Fruit fly (Drosophila melanogaster) whole organism, embryonic: ENCODE measurements around the gene CG1943.
A peak's percentile ranks its signal among the peaks of the same experiment; 100 is the strongest.

Experiments
- Abd-B ChIP-seq: fragments of 200-800 bp; sonication (Bioruptor generic); optimal IDR thresholded peaks from 2 replicates; lab custom pipeline; 2018; ENCODE audit warnings: missing biosample characterization, mild to moderate bottlenecking, missing genetic modification characterization, moderate library complexity
- BEAF-32 ChIP-seq: fragments of 200-800 bp; sonication (Bioruptor generic); optimal IDR thresholded peaks from 3 replicates; lab custom pipeline; 2017; ENCODE audit warnings: missing biosample characterization, missing genetic modification characterization, mild to moderate bottlenecking, moderate library complexity, missing genetic modification reagents
- CG10543 ChIP-seq: fragments of 200-800 bp; sonication (Bioruptor generic); optimal IDR thresholded peaks from 3 replicates; lab custom pipeline; 2017; ENCODE audit warnings: missing biosample characterization, mild to moderate bottlenecking, missing genetic modification characterization, moderate library complexity
- CG11247 ChIP-seq: fragments of 200-800 bp; sonication (Bioruptor generic); IDR thresholded peaks from 2 replicates; pipeline ENCODE4 v1.3.6; 2022; ENCODE audit warnings: missing biosample characterization, missing genetic modification characterization
- CG12659 ChIP-seq: fragments of 200-800 bp; sonication (Bioruptor generic); optimal IDR thresholded peaks from 3 replicates; lab custom pipeline; 2017; ENCODE audit warnings: mild to moderate bottlenecking, missing biosample characterization, missing genetic modification reagents, missing genetic modification characterization
- CG13287 ChIP-seq: fragments of 200-800 bp; sonication (Bioruptor generic); IDR thresholded peaks from 2 replicates; pipeline ENCODE4 v1.3.6; 2022; ENCODE audit warnings: missing biosample characterization, missing genetic modification characterization; ENCODE audit not compliant: partially characterized antibody
- CG13624 ChIP-seq: fragments of 200-800 bp; sonication (Bioruptor generic); optimal IDR thresholded peaks from 2 replicates; lab custom pipeline; 2016; ENCODE audit warnings: missing biosample characterization, missing genetic modification characterization
- CG13894 ChIP-seq: fragments of 200-800 bp; sonication (Bioruptor generic); optimal IDR thresholded peaks from 3 replicates; lab custom pipeline; 2018; ENCODE audit warnings: missing biosample characterization, mild to moderate bottlenecking, missing genetic modification characterization, moderate library complexity
- CG14441 ChIP-seq: fragments of 200-800 bp; sonication (Bioruptor generic); IDR thresholded peaks from 2 replicates; pipeline ENCODE4 v1.3.6; 2022; ENCODE audit warnings: missing biosample characterization, missing genetic modification characterization
- CG15514 ChIP-seq: fragments of 200-800 bp; sonication (Bioruptor generic); optimal IDR thresholded peaks from 3 replicates; lab custom pipeline; 2017; ENCODE audit warnings: missing biosample characterization, missing genetic modification characterization, mild to moderate bottlenecking, moderate library complexity, missing genetic modification reagents
- CG17829 ChIP-seq: fragments of 200-800 bp; optimal IDR thresholded peaks from 2 replicates; lab custom pipeline; 2019; ENCODE audit warnings: missing biosample characterization, mild to moderate bottlenecking, missing genetic modification characterization, moderate library complexity
- CG18476 ChIP-seq: fragments of 200-800 bp; sonication (Bioruptor generic); optimal IDR thresholded peaks from 2 replicates; lab custom pipeline; 2016; ENCODE audit warnings: missing biosample characterization, mild to moderate bottlenecking, missing genetic modification characterization
- CG2120 ChIP-seq: fragments of 200-800 bp; sonication (Bioruptor generic); optimal IDR thresholded peaks from 3 replicates; lab custom pipeline; 2016; ENCODE audit warnings: missing biosample characterization, missing genetic modification characterization
- CG30020 ChIP-seq: fragments of 200-800 bp; optimal IDR thresholded peaks from 2 replicates; lab custom pipeline; 2019; ENCODE audit warnings: missing biosample characterization, mild to moderate bottlenecking, missing genetic modification characterization, moderate library complexity
- CG31365 ChIP-seq: fragments of 200-800 bp; sonication (Bioruptor generic); optimal IDR thresholded peaks from 2 replicates; lab custom pipeline; 2018; ENCODE audit warnings: missing biosample characterization, mild to moderate bottlenecking, missing genetic modification characterization
- CG32767 ChIP-seq: fragments of 200-800 bp; sonication (Bioruptor generic); IDR thresholded peaks from 2 replicates; pipeline ENCODE4 v1.3.6; 2022; ENCODE audit warnings: missing biosample characterization, missing genetic modification characterization
- CG4360 ChIP-seq: fragments of 200-800 bp; sonication (Bioruptor generic); IDR thresholded peaks from 2 replicates; pipeline ENCODE4 v1.3.6; 2022; ENCODE audit warnings: missing biosample characterization, missing genetic modification characterization
- CG4617 ChIP-seq: fragments of 200-800 bp; sonication (Bioruptor generic); optimal IDR thresholded peaks from 3 replicates; lab custom pipeline; 2016; ENCODE audit warnings: missing biosample characterization, missing genetic modification characterization, borderline replicate concordance
- CG4854 ChIP-seq: fragments of 200-800 bp; sonication (Bioruptor generic); optimal IDR thresholded peaks from 2 replicates; lab custom pipeline; 2016; ENCODE audit warnings: missing biosample characterization, missing genetic modification characterization, inconsistent platforms
- CG6854 ChIP-seq: fragments of 200-800 bp; sonication (Bioruptor generic); optimal IDR thresholded peaks from 3 replicates; lab custom pipeline; 2017; ENCODE audit warnings: missing biosample characterization, mild to moderate bottlenecking, missing genetic modification characterization
- CG8290 ChIP-seq, 3 experiments: fragments of 200-800 bp; sonication (Bioruptor generic); optimal IDR thresholded peaks; 2 replicates each; lab custom pipeline; 2016 to 2019; ENCODE audit warnings: missing biosample characterization in 3 of 3, missing genetic modification characterization in 3 of 3, mild to moderate bottlenecking in 2 of 3, moderate library complexity in 1 of 3
- CG9932 ChIP-seq: fragments of 200-800 bp; sonication (Bioruptor generic); IDR thresholded peaks from 2 replicates; pipeline ENCODE4 v1.3.6; 2022; ENCODE audit warnings: missing biosample characterization, missing genetic modification characterization
- Ets65A ChIP-seq: fragments of 200-800 bp; sonication (Bioruptor generic); peaks from one replicate; lab custom pipeline; 2016; ENCODE audit warnings: missing biosample characterization, missing genetic modification characterization
- MBD-R2 ChIP-seq: fragments of 200-800 bp; sonication (Bioruptor generic); IDR thresholded peaks from 2 replicates; pipeline ENCODE4 v1.3.6; 2022; ENCODE audit warnings: missing biosample characterization, missing genetic modification characterization
- Med ChIP-seq: fragments of 200-800 bp; sonication (Bioruptor generic); peaks from one replicate; lab custom pipeline; 2016; ENCODE audit warnings: missing biosample characterization, missing genetic modification characterization, mild to moderate bottlenecking, inconsistent platforms, moderate library complexity
- Oaz ChIP-seq: fragments of 200-800 bp; sonication (Bioruptor generic); IDR thresholded peaks from 2 replicates; pipeline ENCODE4 v1.3.6; 2022; ENCODE audit warnings: missing biosample characterization, missing genetic modification characterization
- Optix ChIP-seq: fragments of 200-800 bp; sonication (Bioruptor generic); IDR thresholded peaks from 3 replicates; pipeline ENCODE4 v1.3.6; 2022; ENCODE audit warnings: missing biosample characterization, missing genetic modification characterization
- Vsx1 ChIP-seq: fragments of 200-800 bp; sonication (Bioruptor generic); optimal IDR thresholded peaks from 2 replicates; lab custom pipeline; 2017; ENCODE audit warnings: missing biosample characterization, mild to moderate bottlenecking, missing genetic modification characterization, missing genetic modification reagents
- Xbp1 ChIP-seq: fragments of 200-800 bp; sonication (Bioruptor generic); optimal IDR thresholded peaks from 3 replicates; lab custom pipeline; 2016; ENCODE audit warnings: missing biosample characterization, mild to moderate bottlenecking, missing genetic modification characterization
- chm ChIP-seq: fragments of 200-800 bp; sonication (Bioruptor generic); IDR thresholded peaks from 2 replicates; pipeline ENCODE4 v1.3.6; 2022; ENCODE audit warnings: missing biosample characterization, missing genetic modification characterization
- ci ChIP-seq: fragments of 200-800 bp; sonication (Bioruptor generic); IDR thresholded peaks from 3 replicates; pipeline ENCODE4 v1.3.6; 2022; ENCODE audit warnings: missing biosample characterization, missing genetic modification characterization
- dm ChIP-seq: fragments of 200-800 bp; sonication (Bioruptor generic); optimal IDR thresholded peaks from 3 replicates; lab custom pipeline; 2016; ENCODE audit warnings: missing biosample characterization, missing genetic modification characterization
- dysf ChIP-seq: fragments of 200-800 bp; sonication (Bioruptor generic); IDR thresholded peaks from 3 replicates; pipeline ENCODE4 v1.3.6; 2022; ENCODE audit warnings: missing biosample characterization, missing genetic modification characterization
- eve ChIP-seq, 2 experiments: fragments of >200 bp; optimal IDR thresholded peaks; 2 replicates each; lab custom pipeline; 2017; ENCODE audit warnings: missing biosample characterization in 2 of 2, missing genetic modification characterization in 2 of 2
- gcm ChIP-seq: fragments of 200-800 bp; sonication (Bioruptor generic); optimal IDR thresholded peaks from 2 replicates; lab custom pipeline; 2019; ENCODE audit warnings: missing biosample characterization, mild to moderate bottlenecking, missing genetic modification characterization, moderate library complexity
- gfzf ChIP-seq: fragments of 200-800 bp; sonication (Bioruptor generic); optimal IDR thresholded peaks from 2 replicates; lab custom pipeline; 2016; ENCODE audit warnings: missing biosample characterization, mild to moderate bottlenecking, missing genetic modification characterization, moderate library complexity
- grau ChIP-seq: fragments of 200-800 bp; optimal IDR thresholded peaks from 3 replicates; lab custom pipeline; 2019; ENCODE audit warnings: missing biosample characterization, mild to moderate bottlenecking, missing genetic modification characterization, moderate library complexity
- maf-S ChIP-seq: fragments of 200-800 bp; sonication (Bioruptor generic); optimal IDR thresholded peaks from 2 replicates; lab custom pipeline; 2016; ENCODE audit warnings: missing biosample characterization, missing genetic modification characterization
- odd ChIP-seq: fragments of 200-800 bp; sonication (Bioruptor generic); optimal IDR thresholded peaks from 2 replicates; lab custom pipeline; 2017; ENCODE audit warnings: missing biosample characterization, mild to moderate bottlenecking, missing genetic modification characterization
- onecut ChIP-seq: fragments of 200-800 bp; sonication (Bioruptor generic); IDR thresholded peaks from 2 replicates; pipeline ENCODE4 v1.3.6; 2022; ENCODE audit warnings: missing biosample characterization, missing genetic modification characterization
- pros ChIP-seq: fragments of 200-800 bp; sonication (Bioruptor generic); optimal IDR thresholded peaks from 3 replicates; lab custom pipeline; 2019; ENCODE audit warnings: missing biosample characterization, mild to moderate bottlenecking, missing genetic modification characterization, moderate library complexity
- rib ChIP-seq: fragments of 200-800 bp; sonication (Bioruptor generic); IDR thresholded peaks from 2 replicates; pipeline ENCODE4 v1.3.6; 2022; ENCODE audit warnings: missing biosample characterization, missing genetic modification characterization
- sd ChIP-seq: fragments of 200-800 bp; sonication (Bioruptor generic); optimal IDR thresholded peaks from 3 replicates; lab custom pipeline; 2018; ENCODE audit warnings: missing biosample characterization, mild to moderate bottlenecking, missing genetic modification characterization, moderate library complexity
- tll ChIP-seq, 2 experiments: fragments of 200-800 bp in 1 of 2; fragments of >200 bp in 1 of 2; sonication (Bioruptor generic) in 1 of 2; optimal IDR thresholded peaks; 2 replicates each; lab custom pipeline; 2017 to 2019; ENCODE audit warnings: missing biosample characterization in 2 of 2, missing genetic modification characterization in 2 of 2, mild to moderate bottlenecking in 1 of 2, moderate library complexity in 1 of 2
- ttk ChIP-seq: fragments of 200-800 bp; sonication (Bioruptor generic); IDR thresholded peaks from 2 replicates; pipeline ENCODE4 v2.1.2; 2022; ENCODE audit warnings: missing biosample characterization, missing genetic modification characterization
- usp ChIP-seq: fragments of >200 bp; optimal IDR thresholded peaks from 2 replicates; lab custom pipeline; 2017; ENCODE audit warnings: missing biosample characterization, missing genetic modification characterization
- zf30C ChIP-seq: fragments of 200-800 bp; sonication (Bioruptor generic); optimal IDR thresholded peaks from 3 replicates; lab custom pipeline; 2018; ENCODE audit warnings: missing biosample characterization, mild to moderate bottlenecking, missing genetic modification characterization

Gene CG1943

dm6 chr3R:7089522-7090336, 15.1 kb downstream of the CG1943 start (continued):
- TF ChIP-seq pros (no peak), dm (GFP tag; lab: Kevin White, UChicago) (peak; percentile 3), CG13894 (tag; lab: Kevin White, UChicago) (peak; percentile 74), usp (no peak), MBD-R2 (GFP tag; lab: Robert Waterston, UW) (peak; percentile 40; the same call in 1 of the 2 replicates), Abd-B (GFP tag; lab: Kevin White, UChicago) (no peak), CG30020 (tag; lab: Kevin White, UChicago) (peak; percentile 67), grau (no peak), Med (GFP tag; lab: Kevin White, UChicago) (peak; percentile 41), odd (GFP tag; lab: Kevin White, UChicago) (no peak), CG4360 (peak; percentile 42; the same call in 1 of the 2 replicates), CG4854 (GFP tag; lab: Kevin White, UChicago) (no peak), Oaz (GFP tag; lab: Robert Waterston, UW) (no peak), CG13287 (GFP tag; lab: Robert Waterston, UW) (no peak), rib (GFP tag; lab: Robert Waterston, UW) (peak; percentile 46; the same call in 1 of the 2 replicates), sd (tag; lab: Kevin White, UChicago) (peak; percentile 34), Xbp1 (GFP tag; lab: Kevin White, UChicago) (no peak), CG13624 (no peak), chm (peak; percentile 45; the same call in 1 of the 2 replicates)

dm6 chr3R:7090337-7090830, 15.7 kb downstream of the CG1943 start:
- TF ChIP-seq maf-S (no peak), CG15514 (peak; percentile 68), CG10543 (GFP tag; lab: Kevin White, UChicago) (peak; percentile 3), CG12659 (GFP tag; lab: Kevin White, UChicago) (peak; percentile 25), eve (GFP tag; optimal IDR thresholded peaks at IDR 0.05; lab: Kevin White, UChicago) (no peak), CG32767 (GFP tag; lab: Robert Waterston, UW) (0 out of 2 replicates have a peak, but pooled peaks have one; percentile 20), rib (GFP tag; lab: Robert Waterston, UW) (peak; percentile 48; the same call in 1 of the 2 replicates), dysf (GFP tag; lab: Robert Waterston, UW) (0 out of 3 replicates have a peak, but pooled peaks have one; percentile 7), CG6854 (GFP tag; lab: Kevin White, UChicago) (peak; percentile 31), gcm (GFP tag; lab: Kevin White, UChicago) (no peak), CG9932 (GFP tag; lab: Robert Waterston, UW) (peak; percentile 48), MBD-R2 (GFP tag; lab: Robert Waterston, UW) (0 out of 2 replicates have a peak, but pooled peaks have one; percentile 18), Vsx1 (GFP tag; lab: Kevin White, UChicago) (no peak), BEAF-32 (no peak), ttk (no peak), CG11247 (GFP tag; lab: Robert Waterston, UW) (no peak), zf30C (peak; percentile 52), tll (GFP tag; optimal IDR thresholded peaks at IDR 0.05; lab: Kevin White, UChicago) (no peak), CG14441 (GFP tag; lab: Robert Waterston, UW) (0 out of 2 replicates have a peak, but pooled peaks have one; percentile 7), CG4617 (no peak), CG18476 (GFP tag; lab: Kevin White, UChicago) (no peak), CG8290 (GFP tag; optimal IDR thresholded peaks at IDR 0.05; lab: Kevin White, UChicago) (no peak), CG8290 (tag; optimal IDR thresholded peaks at IDR 0.05; lab: Kevin White, UChicago) (peak in 1 of 2 experiments; percentile 48), onecut (GFP tag; lab: Robert Waterston, UW) (peak; percentile 35; the same call in 1 of the 2 replicates), CG17829 (tag; lab: Kevin White, UChicago) (peak; percentile 21), CG2120 (GFP tag; lab: Kevin White, UChicago) (peak; percentile 20), gfzf (no peak), Ets65A (GFP tag; lab: Kevin White, UChicago) (peak; percentile 65), CG31365 (tag; lab: Kevin White, UChicago) (peak; percentile 10), ci (GFP tag; lab: Robert Waterston, UW) (0 out of 3 replicates have a peak, but pooled peaks have one; percentile 28), Optix (GFP tag; lab: Robert Waterston, UW) (no peak)
